Worm (Caenorhabditis elegans) whole organism, L1 larva: ENCODE data around the gene C05D2.8.

Source experiments
- aha-1 ChIP-seq: fragments of 150-350 bp; optimal IDR thresholded peaks from 2 replicates; lab custom pipeline; 2014; ENCODE audit warnings: missing biosample characterization, missing genetic modification characterization
- aly-2 ChIP-seq: fragments of 150-350 bp; optimal IDR thresholded peaks from 2 replicates; lab custom pipeline; 2014; ENCODE audit warnings: missing biosample characterization, missing genetic modification characterization
- ces-1 ChIP-seq: fragments of 150-350 bp; optimal IDR thresholded peaks from 2 replicates; lab custom pipeline; 2014; ENCODE audit warnings: missing biosample characterization, missing genetic modification reagents, missing genetic modification characterization
- efl-3 ChIP-seq: fragments of 200-800 bp; sonication (Bioruptor generic); optimal IDR thresholded peaks from 2 replicates; lab custom pipeline; 2018; ENCODE audit warnings: mild to moderate bottlenecking, missing genetic modification characterization, missing compliant biosample characterization
- ets-5 ChIP-seq: fragments of 200-800 bp; sonication (Bioruptor generic); IDR thresholded peaks from 2 replicates; pipeline ENCODE4 v1.3.6; 2022; ENCODE audit warnings: missing genetic modification characterization, missing compliant biosample characterization
- fos-1 ChIP-seq: fragments of 150-350 bp; optimal IDR thresholded peaks from 2 replicates; lab custom pipeline; 2014; ENCODE audit warnings: missing biosample characterization, missing genetic modification characterization
- lin-39 ChIP-seq: fragments of 150-350 bp; optimal IDR thresholded peaks from 2 replicates; lab custom pipeline; 2014; ENCODE audit warnings: missing biosample characterization, missing genetic modification reagents, missing genetic modification characterization
- nhr-28 ChIP-seq: fragments of 150-350 bp; optimal IDR thresholded peaks from 2 replicates; lab custom pipeline; 2014; ENCODE audit warnings: missing biosample characterization, missing genetic modification characterization
- sptf-1 ChIP-seq: fragments of 150-350 bp; optimal IDR thresholded peaks from 2 replicates; lab custom pipeline; 2014; ENCODE audit warnings: missing biosample characterization, missing genetic modification characterization
- unc-30 ChIP-seq: sonication (generic microtip); optimal IDR thresholded peaks from 2 replicates; lab custom pipeline; 2017; ENCODE audit warnings: missing biosample characterization, missing genetic modification characterization

DNA sequence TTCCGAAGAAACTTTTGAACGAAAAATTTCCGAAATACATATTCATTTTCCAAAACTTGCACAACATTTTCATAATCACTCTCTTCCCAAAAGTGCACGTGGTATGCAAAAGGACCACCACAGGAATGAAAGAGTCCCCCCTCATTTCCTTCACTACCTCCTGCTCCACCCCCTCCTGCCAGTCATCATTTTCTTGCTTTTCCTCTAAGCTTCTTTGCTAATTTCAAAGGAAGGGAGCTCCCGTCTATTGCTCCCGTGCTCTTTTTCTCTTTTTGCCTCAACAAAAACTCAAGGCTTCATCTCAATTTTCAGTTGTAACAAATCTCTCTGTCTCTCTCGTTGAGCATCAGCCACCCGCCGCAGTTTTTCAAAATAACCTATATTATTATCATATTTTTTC, 37.3 kb downstream of the C05D2.8 start:
- no peak for TF ChIP-seq fos-1
- TF ChIP-seq sptf-1 (tag; lab: Kevin White, UChicago), result no peak
- no peak for TF ChIP-seq lin-39 (tag; lab: Kevin White, UChicago)
- no peak for TF ChIP-seq ets-5 (GFP tag; lab: Robert Waterston, UW)
- no peak for TF ChIP-seq ces-1
- no peak for TF ChIP-seq aha-1 (tag; lab: Kevin White, UChicago)
- no peak for TF ChIP-seq unc-30 (tag; lab: Kevin White, UChicago)
- TF ChIP-seq efl-3 (GFP tag; lab: Kevin White, UChicago), result no peak
- TF ChIP-seq nhr-28 (tag; lab: Kevin White, UChicago), result no peak
- no peak for TF ChIP-seq aly-2
